Worm (Caenorhabditis elegans): ENCODE results near the gene snt-5.

snt-5 gene

ce11 chrV:1425595-1425994, 14.2 kb upstream of the snt-5 start, which contains the start of gene R12A1.3:
TSS of gene R12A1.3 (minus strand) at chrV:1425794.
- no peak for TF ChIP-seq ZK546.5 (tag; optimal IDR thresholded peaks at IDR 0.05)
- TF ChIP-seq nhr-129 (tag; optimal IDR thresholded peaks at IDR 0.05), result no peak
- no peak for TF ChIP-seq mdl-1 (tag; optimal IDR thresholded peaks at IDR 0.05)
- no peak for TF ChIP-seq fos-1 (tag; optimal IDR thresholded peaks at IDR 0.05)
- TF ChIP-seq nhr-21 (tag; optimal IDR thresholded peaks at IDR 0.05), result no peak
- no peak for TF ChIP-seq lin-11 (tag; optimal IDR thresholded peaks at IDR 0.05)
- no peak for TF ChIP-seq snpc-4 (tag; optimal IDR thresholded peaks at IDR 0.05)
- TF ChIP-seq elt-1 (tag; optimal IDR thresholded peaks at IDR 0.05), result no peak
- TF ChIP-seq zag-1 (tag; optimal IDR thresholded peaks at IDR 0.05), result no peak
- TF ChIP-seq nhr-10 (tag; optimal IDR thresholded peaks at IDR 0.05), result no peak

- TF ChIP-seq ztf-4 (tag; optimal IDR thresholded peaks at IDR 0.05) (no peak), nhr-12 (tag; optimal IDR thresholded peaks at IDR 0.05) (no peak), lin-11 (tag; optimal IDR thresholded peaks at IDR 0.05) (no peak), lsy-2 (tag; optimal IDR thresholded peaks at IDR 0.05) (no peak), egl-27 (tag; optimal IDR thresholded peaks at IDR 0.05) (no peak), fos-1 (tag; optimal IDR thresholded peaks at IDR 0.05) (no peak), mab-5 (tag; optimal IDR thresholded peaks at IDR 0.05) (no peak)
These were observed 12.0 kb upstream of the snt-5 start for ce11 chrV:1423338-1423737.

- no peak for TF ChIP-seq egl-27 (tag; optimal IDR thresholded peaks at IDR 0.05)
- TF ChIP-seq nhr-237 (tag; optimal IDR thresholded peaks at IDR 0.05), result no peak
- no peak for TF ChIP-seq elt-3 (tag; optimal IDR thresholded peaks at IDR 0.05)
- no peak for TF ChIP-seq nhr-25 (tag; optimal IDR thresholded peaks at IDR 0.05)
- no peak for TF ChIP-seq nhr-10 (tag; optimal IDR thresholded peaks at IDR 0.05)
- TF ChIP-seq elt-1 (tag; optimal IDR thresholded peaks at IDR 0.05), result no peak
- no peak for TF ChIP-seq ceh-82 (tag; optimal IDR thresholded peaks at IDR 0.05)
- TF ChIP-seq ztf-4 (tag; optimal IDR thresholded peaks at IDR 0.05), result no peak
- no peak for TF ChIP-seq alr-1 (tag; optimal IDR thresholded peaks at IDR 0.05)
- TF ChIP-seq skn-1 (tag; optimal IDR thresholded peaks at IDR 0.05), result no peak
- TF ChIP-seq R02D3.7 (tag; optimal IDR thresholded peaks at IDR 0.05), result no peak
- no peak for TF ChIP-seq nhr-11 (tag; optimal IDR thresholded peaks at IDR 0.05)
- TF ChIP-seq fos-1 (tag; optimal IDR thresholded peaks at IDR 0.05), result no peak
- TF ChIP-seq F13H6.1 (tag; optimal IDR thresholded peaks at IDR 0.05), result no peak
- TF ChIP-seq gmeb-1 (tag; optimal IDR thresholded peaks at IDR 0.05), result no peak
- TF ChIP-seq blmp-1 (tag; optimal IDR thresholded peaks at IDR 0.05; ENCODE audit: insufficient read depth), result no peak
- TF ChIP-seq lin-11 (tag; optimal IDR thresholded peaks at IDR 0.05), result no peak
- TF ChIP-seq mab-5 (tag; optimal IDR thresholded peaks at IDR 0.05), result no peak
- TF ChIP-seq nhr-129 (tag; optimal IDR thresholded peaks at IDR 0.05), result no peak
These were observed 10.9 kb upstream of the snt-5 start for ce11 chrV:1422269-1422668.

ce11 chrV:1416154-1416553, 4.8 kb upstream of the snt-5 start:
- TF ChIP-seq snpc-4 (tag; optimal IDR thresholded peaks at IDR 0.05) (no peak), lin-13 (GFP tag; optimal IDR thresholded peaks at IDR 0.05) (no peak), gmeb-1 (tag; optimal IDR thresholded peaks at IDR 0.05) (no peak), sem-4 (tag; optimal IDR thresholded peaks at IDR 0.05) (no peak), unc-62 (GFP tag; optimal IDR thresholded peaks at IDR 0.05) (no peak), C34F6.9 (tag; optimal IDR thresholded peaks at IDR 0.05) (no peak), lin-11 (tag; optimal IDR thresholded peaks at IDR 0.05) (no peak), alr-1 (tag; optimal IDR thresholded peaks at IDR 0.05) (no peak), fos-1 (tag; optimal IDR thresholded peaks at IDR 0.05) (no peak), nhr-23 (tag; optimal IDR thresholded peaks at IDR 0.05) (no peak), peb-1 (tag; optimal IDR thresholded peaks at IDR 0.05) (no peak), nhr-25 (tag; optimal IDR thresholded peaks at IDR 0.05) (no peak), elt-1 (tag; optimal IDR thresholded peaks at IDR 0.05) (no peak), ceh-16 (tag; optimal IDR thresholded peaks at IDR 0.05) (no peak), nhr-77 (tag; optimal IDR thresholded peaks at IDR 0.05) (no peak), lin-39 (tag; optimal IDR thresholded peaks at IDR 0.05) (no peak), Y55F3AM.14 (GFP tag; optimal IDR thresholded peaks at IDR 0.05) (no peak), unc-39 (tag; optimal IDR thresholded peaks at IDR 0.05) (no peak), aly-2 (tag; optimal IDR thresholded peaks at IDR 0.05) (no peak), nhr-237 (tag; optimal IDR thresholded peaks at IDR 0.05) (no peak)

All from whole organism, L2 larva.